Worm (Caenorhabditis elegans) whole organism, midembryonic: ENCODE results near the gene ttr-36.

Experiments
- T22C8.4 ChIP-seq: fragments of 200-800 bp; sonication (Bioruptor generic); IDR thresholded peaks from 2 replicates; pipeline ENCODE4 v1.3.6; 2022; ENCODE audit warnings: missing genetic modification characterization, missing compliant biosample characterization
- cog-1 ChIP-seq: sonication (generic microtip); optimal IDR thresholded peaks from 2 replicates; lab custom pipeline; 2016; ENCODE audit warnings: missing genetic modification characterization, missing compliant biosample characterization
- flt-1 ChIP-seq: fragments of 200-800 bp; sonication (Bioruptor generic); IDR thresholded peaks from 2 replicates; pipeline ENCODE4 v1.3.6; 2022; ENCODE audit warnings: missing genetic modification characterization, missing compliant biosample characterization
- klf-2 ChIP-seq: fragments of 200-800 bp; sonication (Bioruptor generic); conservative IDR thresholded peaks from 2 replicates; pipeline ENCODE4 v1.3.6; 2022; ENCODE audit warnings: missing genetic modification reagents, missing genetic modification characterization, missing compliant biosample characterization
- med-1 ChIP-seq: sonication (generic microtip); optimal IDR thresholded peaks from 2 replicates; lab custom pipeline; 2017; ENCODE audit warnings: missing genetic modification characterization, mild to moderate bottlenecking, missing compliant biosample characterization, antibody characterized with exemption, missing genetic modification reagents; ENCODE audit not compliant: insufficient read depth
- ref-1 ChIP-seq: fragments of 200-800 bp; sonication (Bioruptor generic); conservative IDR thresholded peaks from 2 replicates; pipeline ENCODE4 v1.3.6; 2022; ENCODE audit warnings: missing genetic modification reagents, missing genetic modification characterization, missing compliant biosample characterization
- tab-1 ChIP-seq: fragments of 200-800 bp; sonication (Bioruptor generic); IDR thresholded peaks from 2 replicates; pipeline ENCODE4 v1.3.6; 2022; ENCODE audit warnings: missing genetic modification characterization, missing compliant biosample characterization
- ztf-23 ChIP-seq: fragments of 200-800 bp; sonication (Bioruptor generic); IDR thresholded peaks from 2 replicates; pipeline ENCODE4 v1.3.6; 2022; ENCODE audit warnings: missing genetic modification reagents, missing genetic modification characterization, missing compliant biosample characterization
- ztf-29 ChIP-seq: fragments of 200-800 bp; sonication (Bioruptor generic); IDR thresholded peaks from 2 replicates; pipeline ENCODE4 v1.3.6; 2022; ENCODE audit warnings: missing genetic modification reagents, missing genetic modification characterization, missing compliant biosample characterization

Gene ttr-36

DNA sequence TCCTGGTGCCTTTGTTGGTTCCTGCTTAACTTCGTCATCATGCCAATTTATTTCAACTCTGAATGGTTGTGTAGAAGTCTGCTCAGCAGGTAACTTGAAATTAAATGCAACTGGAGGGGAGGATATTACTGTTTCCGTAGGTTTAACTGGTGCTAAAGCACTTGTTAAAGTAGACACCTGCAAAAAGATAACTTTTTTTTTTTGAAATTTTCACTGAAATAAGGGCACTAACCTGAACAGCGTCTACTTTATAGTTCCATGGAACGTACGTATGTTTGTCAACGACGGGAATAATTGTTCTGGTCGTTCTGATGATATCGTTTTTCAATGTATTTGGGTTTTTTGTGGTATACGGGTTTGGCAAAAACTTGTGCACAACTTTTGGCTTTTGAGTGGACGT lies 49.8 kb downstream of the ttr-36 start:
- TF ChIP-seq ztf-23 (no peak), ref-1 (GFP tag; lab: Robert Waterston, UW) (no peak), klf-2 (GFP tag; lab: Robert Waterston, UW) (no peak), flt-1 (GFP tag; lab: Robert Waterston, UW) (no peak), tab-1 (GFP tag; lab: Robert Waterston, UW) (no peak), ztf-29 (GFP tag; lab: Robert Waterston, UW) (no peak), cog-1 (tag; lab: Kevin White, UChicago) (no peak), med-1 (GFP tag; lab: Kevin White, UChicago) (no peak), T22C8.4 (GFP tag; lab: Robert Waterston, UW) (no peak)
